Fruit fly (Drosophila melanogaster) whole organism, embryonic: ENCODE measurements around the gene CG15461.

Experiments used
- Abd-B ChIP-seq: fragments of 200-800 bp; sonication (Bioruptor generic); optimal IDR thresholded peaks from 2 replicates; lab custom pipeline; 2018; ENCODE audit warnings: missing biosample characterization, mild to moderate bottlenecking, missing genetic modification characterization, moderate library complexity
- Bteb2 ChIP-seq: fragments of 200-800 bp; sonication (Bioruptor generic); optimal IDR thresholded peaks from 2 replicates; lab custom pipeline; 2016; ENCODE audit warnings: missing biosample characterization, missing genetic modification characterization
- CG10274 ChIP-seq: fragments of 200-800 bp; sonication (Bioruptor generic); optimal IDR thresholded peaks from 3 replicates; lab custom pipeline; 2017; ENCODE audit warnings: missing biosample characterization, mild to moderate bottlenecking, missing genetic modification characterization
- CG10462 ChIP-seq: fragments of 200-800 bp; sonication (Bioruptor generic); optimal IDR thresholded peaks from 2 replicates; lab custom pipeline; 2016; ENCODE audit warnings: missing biosample characterization, missing genetic modification characterization
- CG10959 ChIP-seq: fragments of 200-800 bp; sonication (Bioruptor generic); IDR thresholded peaks from 2 replicates; pipeline ENCODE4 v1.3.6; 2022; ENCODE audit warnings: missing biosample characterization, missing genetic modification characterization
- CG15073 ChIP-seq: fragments of 200-800 bp; sonication (Bioruptor generic); optimal IDR thresholded peaks from 2 replicates; lab custom pipeline; 2016; ENCODE audit warnings: missing biosample characterization, missing genetic modification characterization
- CG15514 ChIP-seq: fragments of 200-800 bp; sonication (Bioruptor generic); optimal IDR thresholded peaks from 3 replicates; lab custom pipeline; 2017; ENCODE audit warnings: missing biosample characterization, missing genetic modification characterization, mild to moderate bottlenecking, moderate library complexity, missing genetic modification reagents
- CG1792 ChIP-seq: fragments of 200-800 bp; sonication (Bioruptor generic); optimal IDR thresholded peaks from 2 replicates; lab custom pipeline; 2016; ENCODE audit warnings: missing biosample characterization, missing genetic modification characterization
- CG4820 ChIP-seq: fragments of 200-800 bp; sonication (Bioruptor generic); optimal IDR thresholded peaks from 3 replicates; lab custom pipeline; 2016; ENCODE audit warnings: missing biosample characterization, missing genetic modification characterization
- CG6272 ChIP-seq: fragments of 200-800 bp; sonication (Bioruptor generic); IDR thresholded peaks from 2 replicates; pipeline ENCODE4 v1.3.6; 2022; ENCODE audit warnings: missing biosample characterization, missing genetic modification characterization
- CG6654 ChIP-seq: fragments of 200-800 bp; sonication (Bioruptor generic); optimal IDR thresholded peaks from 2 replicates; lab custom pipeline; 2017; ENCODE audit warnings: missing biosample characterization, mild to moderate bottlenecking, missing genetic modification characterization
- CG6791 ChIP-seq: fragments of 200-800 bp; sonication (Bioruptor generic); IDR thresholded peaks from 3 replicates; pipeline ENCODE4 v1.3.6; 2022; ENCODE audit warnings: missing biosample characterization, missing genetic modification characterization; ENCODE audit not compliant: partially characterized antibody
- CG7372 ChIP-seq: fragments of 200-800 bp; sonication (Bioruptor generic); IDR thresholded peaks from 2 replicates; pipeline ENCODE4 v1.3.6; 2022; ENCODE audit warnings: missing biosample characterization, missing genetic modification characterization
- CG8290 ChIP-seq, 3 experiments: fragments of 200-800 bp; sonication (Bioruptor generic); optimal IDR thresholded peaks; 2 replicates each; lab custom pipeline; 2016 to 2019; ENCODE audit warnings: missing biosample characterization in 3 of 3, missing genetic modification characterization in 3 of 3, mild to moderate bottlenecking in 2 of 3, moderate library complexity in 1 of 3
- CG9876 ChIP-seq: fragments of 200-800 bp; sonication (Bioruptor generic); optimal IDR thresholded peaks from 2 replicates; lab custom pipeline; 2016; ENCODE audit warnings: missing biosample characterization, missing genetic modification characterization
- CTCF ChIP-seq: fragments of 200-800 bp; sonication (Bioruptor generic); optimal IDR thresholded peaks from 2 replicates; lab custom pipeline; 2017; ENCODE audit warnings: missing biosample characterization, mild to moderate bottlenecking, missing genetic modification characterization, moderate library complexity
- CrebB ChIP-seq: fragments of 200-800 bp; sonication (Bioruptor generic); optimal IDR thresholded peaks from 3 replicates; lab custom pipeline; 2018; ENCODE audit warnings: missing biosample characterization, mild to moderate bottlenecking, missing genetic modification characterization
- HLH54F ChIP-seq: fragments of 200-800 bp; sonication (Bioruptor generic); optimal IDR thresholded peaks from 3 replicates; lab custom pipeline; 2016; ENCODE audit warnings: missing biosample characterization, missing genetic modification characterization
- Hmr ChIP-seq: fragments of 200-800 bp; sonication (Bioruptor generic); optimal IDR thresholded peaks from 3 replicates; lab custom pipeline; 2017; ENCODE audit warnings: mild to moderate bottlenecking, missing biosample characterization, missing genetic modification reagents, missing genetic modification characterization
- Kr ChIP-seq: fragments of 200-800 bp; sonication (Bioruptor generic); optimal IDR thresholded peaks from 2 replicates; lab custom pipeline; 2017; ENCODE audit warnings: missing biosample characterization, mild to moderate bottlenecking, missing genetic modification characterization
- Max ChIP-seq: fragments of 200-800 bp; sonication (Bioruptor generic); optimal IDR thresholded peaks from 2 replicates; lab custom pipeline; 2016; ENCODE audit warnings: missing biosample characterization, mild to moderate bottlenecking, missing genetic modification characterization
- NC2α ChIP-seq: fragments of 200-800 bp; sonication (Bioruptor generic); optimal IDR thresholded peaks from 2 replicates; lab custom pipeline; 2016; ENCODE audit warnings: missing biosample characterization, missing genetic modification characterization
- Nf-YA ChIP-seq: fragments of 200-800 bp; sonication (Bioruptor generic); IDR thresholded peaks from 2 replicates; pipeline ENCODE4 v1.3.6; 2022; ENCODE audit warnings: missing biosample characterization, missing genetic modification characterization
- NfI ChIP-seq: fragments of 200-800 bp; sonication (Bioruptor generic); optimal IDR thresholded peaks from 3 replicates; lab custom pipeline; 2018; ENCODE audit warnings: missing biosample characterization, mild to moderate bottlenecking, missing genetic modification characterization, moderate library complexity
- Oaz ChIP-seq: fragments of 200-800 bp; sonication (Bioruptor generic); IDR thresholded peaks from 2 replicates; pipeline ENCODE4 v1.3.6; 2022; ENCODE audit warnings: missing biosample characterization, missing genetic modification characterization
- Oli ChIP-seq: fragments of 200-800 bp; sonication (Bioruptor generic); optimal IDR thresholded peaks from 2 replicates; lab custom pipeline; 2018; ENCODE audit warnings: missing biosample characterization, mild to moderate bottlenecking, missing genetic modification characterization, moderate library complexity
- TFAM ChIP-seq: fragments of 200-800 bp; sonication (Bioruptor generic); optimal IDR thresholded peaks from 2 replicates; lab custom pipeline; 2017; ENCODE audit warnings: missing biosample characterization, missing genetic modification characterization, inconsistent platforms
- Vsx1 ChIP-seq: fragments of 200-800 bp; sonication (Bioruptor generic); optimal IDR thresholded peaks from 2 replicates; lab custom pipeline; 2017; ENCODE audit warnings: missing biosample characterization, mild to moderate bottlenecking, missing genetic modification characterization, missing genetic modification reagents
- YL-1 ChIP-seq: fragments of 200-800 bp; sonication (Bioruptor generic); optimal IDR thresholded peaks from 3 replicates; lab custom pipeline; 2017; ENCODE audit warnings: missing biosample characterization, mild to moderate bottlenecking, missing genetic modification characterization
- ash1 ChIP-seq: fragments of 200-800 bp; sonication (Bioruptor generic); optimal IDR thresholded peaks from 2 replicates; lab custom pipeline; 2018; ENCODE audit warnings: missing biosample characterization, mild to moderate bottlenecking, missing genetic modification characterization
- crp ChIP-seq, 2 experiments: fragments of 200-800 bp; sonication (Bioruptor generic); optimal IDR thresholded peaks; 2 replicates in 1 of 2; 3 replicates in 1 of 2; lab custom pipeline; 2017; ENCODE audit warnings: missing biosample characterization in 2 of 2, missing genetic modification characterization in 2 of 2, mild to moderate bottlenecking in 1 of 2, moderate library complexity in 1 of 2
- dati ChIP-seq: fragments of 200-800 bp; sonication (Bioruptor generic); IDR thresholded peaks from 2 replicates; pipeline ENCODE4 v1.3.6; 2022; ENCODE audit warnings: missing biosample characterization, missing genetic modification characterization
- dmrt11E ChIP-seq: fragments of 200-800 bp; sonication (Bioruptor generic); optimal IDR thresholded peaks from 3 replicates; lab custom pipeline; 2018; ENCODE audit warnings: missing biosample characterization, mild to moderate bottlenecking, missing genetic modification characterization, moderate library complexity
- ftz-f1 ChIP-seq: fragments of 200-800 bp; sonication (Bioruptor generic); optimal IDR thresholded peaks from 2 replicates; lab custom pipeline; 2016; ENCODE audit warnings: missing biosample characterization, missing genetic modification characterization
- grau ChIP-seq: fragments of 200-800 bp; optimal IDR thresholded peaks from 3 replicates; lab custom pipeline; 2019; ENCODE audit warnings: missing biosample characterization, mild to moderate bottlenecking, missing genetic modification characterization, moderate library complexity
- gro ChIP-seq: fragments of 200-800 bp; sonication (Bioruptor generic); optimal IDR thresholded peaks from 2 replicates; lab custom pipeline; 2016; ENCODE audit warnings: missing biosample characterization, missing genetic modification characterization
- gsb-n ChIP-seq: fragments of 200-800 bp; sonication (Bioruptor generic); optimal IDR thresholded peaks from 3 replicates; lab custom pipeline; 2018; ENCODE audit warnings: missing biosample characterization, mild to moderate bottlenecking, missing genetic modification characterization
- jumu ChIP-seq: fragments of 200-800 bp; sonication (Bioruptor generic); optimal IDR thresholded peaks from 3 replicates; lab custom pipeline; 2016; ENCODE audit warnings: missing biosample characterization, missing genetic modification characterization
- lmd ChIP-seq: fragments of 200-800 bp; sonication (Bioruptor generic); IDR thresholded peaks from 2 replicates; pipeline ENCODE4 v1.3.6; 2022; ENCODE audit warnings: missing biosample characterization, missing genetic modification characterization
- nerfin-2 ChIP-seq: fragments of 200-800 bp; sonication (Bioruptor generic); IDR thresholded peaks from 2 replicates; pipeline ENCODE4 v1.3.6; 2022; ENCODE audit warnings: missing biosample characterization, missing genetic modification characterization; ENCODE audit not compliant: partially characterized antibody
- pnt ChIP-seq: fragments of 200-800 bp; sonication (Bioruptor generic); optimal IDR thresholded peaks from 3 replicates; lab custom pipeline; 2016; ENCODE audit warnings: missing biosample characterization, missing genetic modification characterization
- psq ChIP-seq: fragments of 200-800 bp; sonication (Bioruptor generic); optimal IDR thresholded peaks from 2 replicates; lab custom pipeline; 2017; ENCODE audit warnings: missing biosample characterization, missing genetic modification characterization
- run ChIP-seq: fragments of 200-800 bp; sonication (Bioruptor generic); optimal IDR thresholded peaks from 3 replicates; lab custom pipeline; 2018; ENCODE audit warnings: missing biosample characterization, mild to moderate bottlenecking, missing genetic modification characterization
- sna ChIP-seq: fragments of 200-800 bp; sonication (Bioruptor generic); IDR thresholded peaks from 2 replicates; pipeline ENCODE4 v1.3.6; 2022; ENCODE audit warnings: missing biosample characterization, missing genetic modification characterization; ENCODE audit not compliant: partially characterized antibody
- sr ChIP-seq: fragments of 200-800 bp; sonication (Bioruptor generic); IDR thresholded peaks from 3 replicates; pipeline ENCODE4 v1.3.6; 2022; ENCODE audit warnings: missing biosample characterization, missing genetic modification characterization
- stwl ChIP-seq: fragments of 200-800 bp; sonication (Bioruptor generic); optimal IDR thresholded peaks from 3 replicates; lab custom pipeline; 2018; ENCODE audit warnings: missing biosample characterization, mild to moderate bottlenecking, missing genetic modification characterization, moderate library complexity
- usp ChIP-seq: fragments of >200 bp; optimal IDR thresholded peaks from 2 replicates; lab custom pipeline; 2017; ENCODE audit warnings: missing biosample characterization, missing genetic modification characterization
- zen2 ChIP-seq: fragments of 200-800 bp; sonication (Bioruptor generic); IDR thresholded peaks from 3 replicates; pipeline ENCODE4 v1.3.6; 2022; ENCODE audit warnings: missing biosample characterization, missing genetic modification characterization; ENCODE audit not compliant: partially characterized antibody
- zf30C ChIP-seq: fragments of 200-800 bp; sonication (Bioruptor generic); optimal IDR thresholded peaks from 3 replicates; lab custom pipeline; 2018; ENCODE audit warnings: missing biosample characterization, mild to moderate bottlenecking, missing genetic modification characterization

The CG15461 gene

dm6 chrX:20518210-20518609, 32.2 kb downstream of the CG15461 start (continued):
- no peak for TF ChIP-seq Oaz (GFP tag; lab: Robert Waterston, UW)
- TF ChIP-seq sr (GFP tag; lab: Robert Waterston, UW): no peak

dm6 chrX:20519049-20519448, 33.1 kb downstream of the CG15461 start:
- peak; percentile 37 for TF ChIP-seq dmrt11E (tag; lab: Kevin White, UChicago)
- no peak for TF ChIP-seq Abd-B
- TF ChIP-seq CG15073 (GFP tag; lab: Kevin White, UChicago): no peak
- TF ChIP-seq run (tag; lab: Kevin White, UChicago): peak; percentile 19
- TF ChIP-seq NfI (GFP tag; lab: Kevin White, UChicago): peak; percentile 43
- no peak for TF ChIP-seq CG8290 (GFP tag; optimal IDR thresholded peaks at IDR 0.05; lab: Kevin White, UChicago)
- TF ChIP-seq CG8290 (tag; optimal IDR thresholded peaks at IDR 0.05; lab: Kevin White, UChicago): no peak
- TF ChIP-seq dati (GFP tag; lab: Robert Waterston, UW): no peak
- TF ChIP-seq HLH54F (GFP tag; lab: Kevin White, UChicago): no peak
- no peak for TF ChIP-seq CrebB (tag; lab: Kevin White, UChicago)
- TF ChIP-seq TFAM: no peak
- TF ChIP-seq CG10274 (GFP tag; lab: Kevin White, UChicago): no peak
- TF ChIP-seq Oli: peak; percentile 64
- no peak for TF ChIP-seq ftz-f1 (GFP tag; lab: Kevin White, UChicago)
- no peak for TF ChIP-seq YL-1
- peak; percentile 59 for TF ChIP-seq lmd (GFP tag; lab: Robert Waterston, UW)
- no peak for TF ChIP-seq pnt (GFP tag; lab: Kevin White, UChicago)
- no peak for TF ChIP-seq CG9876 (GFP tag; lab: Kevin White, UChicago)
- TF ChIP-seq CG10462 (GFP tag; lab: Kevin White, UChicago): no peak
- no peak for TF ChIP-seq Hmr (GFP tag; lab: Kevin White, UChicago)
- no peak for TF ChIP-seq CG6654 (GFP tag; lab: Kevin White, UChicago)
- no peak for TF ChIP-seq psq
- no peak for TF ChIP-seq gsb-n (tag; lab: Kevin White, UChicago)
- TF ChIP-seq Nf-YA (GFP tag; lab: Robert Waterston, UW): peak; percentile 40; the same call in 1 of the 2 replicates
- TF ChIP-seq CTCF (GFP tag; lab: Kevin White, UChicago): no peak
- TF ChIP-seq Vsx1 (GFP tag; lab: Kevin White, UChicago): no peak
- TF ChIP-seq crp (GFP tag; optimal IDR thresholded peaks at IDR 0.05; lab: Kevin White, UChicago): no peak
- no peak for TF ChIP-seq jumu
- no peak for TF ChIP-seq sna
- TF ChIP-seq CG6791: no peak
- TF ChIP-seq Kr: no peak
- no peak for TF ChIP-seq usp (GFP tag; lab: Kevin White, UChicago)
- TF ChIP-seq CG4820: peak; percentile 27
- TF ChIP-seq CG1792 (GFP tag; lab: Kevin White, UChicago): peak; percentile 8
- no peak for TF ChIP-seq gro (GFP tag; lab: Kevin White, UChicago)
- no peak for TF ChIP-seq Bteb2
- TF ChIP-seq zf30C (GFP tag; lab: Kevin White, UChicago): no peak
- no peak for TF ChIP-seq NC2α (GFP tag; lab: Kevin White, UChicago)
- TF ChIP-seq ash1 (GFP tag; lab: Kevin White, UChicago): no peak
- TF ChIP-seq CG7372: no peak
- TF ChIP-seq Max (GFP tag; lab: Kevin White, UChicago): no peak
- TF ChIP-seq nerfin-2: no peak
- TF ChIP-seq CG10959 (GFP tag; lab: Robert Waterston, UW): no peak
- TF ChIP-seq CG6272 (GFP tag; lab: Robert Waterston, UW): no peak
- peak; percentile 52 for TF ChIP-seq grau (tag; lab: Kevin White, UChicago)
- TF ChIP-seq stwl: no peak
- no peak for TF ChIP-seq zen2 (GFP tag; lab: Robert Waterston, UW)
- TF ChIP-seq CG15514 (GFP tag; lab: Kevin White, UChicago): no peak
